Worm (Caenorhabditis elegans): ENCODE data around the gene tat-3.

tat-3 gene

DNA sequence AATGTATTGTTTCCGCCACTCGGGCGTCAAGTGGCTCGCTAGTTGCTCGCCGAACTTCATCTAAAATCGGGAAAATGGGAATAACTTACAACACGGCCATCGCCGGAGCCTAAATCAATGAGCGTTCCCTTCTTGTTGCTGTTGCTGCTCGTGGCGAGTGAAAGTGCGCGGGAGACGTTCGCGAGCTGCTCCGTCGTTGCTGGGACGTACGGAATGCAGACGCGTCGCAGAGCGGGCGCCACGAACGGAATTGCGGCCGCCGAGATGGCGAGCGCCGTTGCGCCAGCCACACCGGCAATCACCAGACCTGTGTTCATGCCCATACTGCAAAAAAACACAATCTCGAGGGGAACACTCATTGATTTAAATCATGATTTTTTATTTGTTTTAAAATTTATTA lies 24.0 kb downstream of the tat-3 start:
- TF ChIP-seq blmp-1 (tag; optimal IDR thresholded peaks at IDR 0.05), result no peak
- no peak for TF ChIP-seq nhr-12 (tag; optimal IDR thresholded peaks at IDR 0.05)

ce11 chrIII:10704499-10704898 lies 26.0 kb downstream of the tat-3 start:
- TF ChIP-seq unc-120 (tag; optimal IDR thresholded peaks at IDR 0.05; ENCODE audit: poor library complexity, severe bottlenecking) (no peak), zip-8 (tag; optimal IDR thresholded peaks at IDR 0.05) (no peak), unc-62 (GFP tag; optimal IDR thresholded peaks at IDR 0.05) (no peak), ceh-83 (GFP tag; optimal IDR thresholded peaks at IDR 0.05) (no peak), lin-13 (tag; optimal IDR thresholded peaks at IDR 0.05) (no peak), cnd-1 (tag; optimal IDR thresholded peaks at IDR 0.05) (no peak), mab-5 (tag; optimal IDR thresholded peaks at IDR 0.05) (no peak), ham-2 (GFP tag; optimal IDR thresholded peaks at IDR 0.05) (no peak), ceh-39 (tag; optimal IDR thresholded peaks at IDR 0.05) (no peak), ceh-43 (GFP tag; optimal IDR thresholded peaks at IDR 0.05) (no peak), nhr-12 (tag; optimal IDR thresholded peaks at IDR 0.05) (no peak), elt-3 (tag; optimal IDR thresholded peaks at IDR 0.05) (no peak), sem-2 (GFP tag; optimal IDR thresholded peaks at IDR 0.05) (no peak)

- TF ChIP-seq blmp-1 (tag; optimal IDR thresholded peaks at IDR 0.05), result no peak
- no peak for TF ChIP-seq M03D4.4 (tag; optimal IDR thresholded peaks at IDR 0.05)
- TF ChIP-seq tbx-8 (GFP tag; optimal IDR thresholded peaks at IDR 0.05), result no peak
Measured at ce11 chrIII:10703833-10704232, 26.7 kb downstream of the tat-3 start.

DNA sequence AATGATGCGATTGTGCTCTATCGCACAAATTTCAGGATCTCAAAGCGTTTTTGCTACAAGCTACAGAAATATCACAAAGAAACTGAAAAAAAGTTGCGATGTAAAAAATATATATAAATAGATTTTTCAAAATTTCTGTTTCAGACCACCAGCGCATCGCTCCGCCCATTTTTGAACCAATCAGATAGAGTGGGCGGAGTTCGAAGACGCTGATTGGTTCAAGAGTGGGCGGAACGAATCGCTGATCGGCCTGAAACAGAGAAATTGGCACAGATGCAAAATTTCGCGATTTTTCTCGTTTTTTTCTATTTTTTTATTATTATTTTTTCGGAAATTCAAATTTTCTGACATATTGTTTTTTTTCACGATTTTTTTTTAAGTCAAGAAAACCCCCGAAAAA lies 27.7 kb downstream of the tat-3 start:
- TF ChIP-seq ztf-11 (tag; optimal IDR thresholded peaks at IDR 0.05), result no peak
- no peak for TF ChIP-seq blmp-1 (tag; optimal IDR thresholded peaks at IDR 0.05)
- no peak for TF ChIP-seq zip-8 (tag; optimal IDR thresholded peaks at IDR 0.05)
- no peak for TF ChIP-seq sem-2 (GFP tag; optimal IDR thresholded peaks at IDR 0.05)
- TF ChIP-seq mab-5 (tag; optimal IDR thresholded peaks at IDR 0.05), result no peak
- no peak for TF ChIP-seq mls-2 (tag; optimal IDR thresholded peaks at IDR 0.05)
- TF ChIP-seq nhr-237 (tag; optimal IDR thresholded peaks at IDR 0.05), result no peak
- TF ChIP-seq unc-39 (tag; optimal IDR thresholded peaks at IDR 0.05), result no peak
- TF ChIP-seq mep-1 (tag; optimal IDR thresholded peaks at IDR 0.05), result no peak
- no peak for TF ChIP-seq sptf-1 (tag; optimal IDR thresholded peaks at IDR 0.05)
- TF ChIP-seq elt-3 (tag; optimal IDR thresholded peaks at IDR 0.05), result no peak
- no peak for TF ChIP-seq M03D4.4 (tag; optimal IDR thresholded peaks at IDR 0.05)
- no peak for TF ChIP-seq unc-120 (tag; optimal IDR thresholded peaks at IDR 0.05; ENCODE audit: poor library complexity, severe bottlenecking)
- no peak for TF ChIP-seq pha-4 (tag; optimal IDR thresholded peaks at IDR 0.05)
- no peak for TF ChIP-seq flh-1 (GFP tag; optimal IDR thresholded peaks at IDR 0.05)
- TF ChIP-seq ces-1 (GFP tag; optimal IDR thresholded peaks at IDR 0.05), result no peak
- no peak for TF ChIP-seq ceh-39 (tag; optimal IDR thresholded peaks at IDR 0.05)
- TF ChIP-seq lin-13 (tag; optimal IDR thresholded peaks at IDR 0.05), result no peak

DNA sequence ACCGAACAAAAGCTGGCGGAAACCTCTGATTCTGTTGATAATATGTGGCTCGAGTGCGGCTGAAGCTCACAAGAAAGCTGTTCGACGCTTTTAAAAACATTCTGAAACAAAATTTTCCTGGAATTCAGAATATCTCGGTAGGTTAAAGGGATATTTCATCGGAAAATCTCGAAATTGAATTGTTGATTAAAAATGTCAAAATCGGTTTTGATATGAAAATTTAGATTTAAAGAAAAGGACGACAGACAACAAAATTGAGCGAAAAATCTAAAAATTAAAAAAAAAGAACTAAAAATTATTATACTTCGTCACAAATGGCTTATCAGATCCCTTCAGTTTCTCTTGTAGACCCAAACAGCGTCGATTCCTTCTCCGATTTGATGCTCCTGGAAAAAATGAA lies 30.0 kb downstream of the tat-3 start, which contains the start of gene Y39A1A.20:
Gene Y39A1A.20 (minus strand): TSS at position 101 of the 400 bp plus-strand sequence.
- TF ChIP-seq mep-1 (tag; optimal IDR thresholded peaks at IDR 0.05), result no peak
- TF ChIP-seq nhr-2 (tag; optimal IDR thresholded peaks at IDR 0.05), result no peak
- no peak for TF ChIP-seq elt-3 (tag; optimal IDR thresholded peaks at IDR 0.05)
- no peak for TF ChIP-seq sem-2 (GFP tag; optimal IDR thresholded peaks at IDR 0.05)
- no peak for TF ChIP-seq ceh-83 (GFP tag; optimal IDR thresholded peaks at IDR 0.05)

DNA sequence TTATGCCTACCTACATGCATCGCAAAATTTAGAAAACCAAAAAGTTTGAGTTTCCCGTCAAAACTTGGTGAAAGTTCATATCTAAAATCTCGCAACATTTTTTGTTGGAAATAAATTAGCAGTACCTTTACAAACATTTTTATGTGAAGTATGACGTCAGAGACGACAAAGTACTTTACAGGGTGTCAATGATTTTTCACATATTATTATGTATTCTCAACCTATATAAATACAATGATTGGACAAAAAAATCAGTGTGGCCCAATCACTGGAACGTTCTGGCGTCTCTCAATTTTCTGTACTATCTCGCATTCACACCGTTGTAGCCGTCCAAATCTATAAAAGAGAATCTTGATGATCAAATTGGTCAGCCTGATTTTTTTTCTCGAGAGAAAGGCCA lies 36.2 kb downstream of the tat-3 start, which contains the start of the genes Y39A1A.18 and fmo-3:
Gene Y39A1A.18 (minus strand): TSS at position 192 of the 400 bp plus-strand sequence.
Gene fmo-3 (plus strand): TSS at position 388 of the 400 bp plus-strand sequence.
- TF ChIP-seq lsy-2 (tag; optimal IDR thresholded peaks at IDR 0.05) (no peak), tbx-8 (GFP tag; optimal IDR thresholded peaks at IDR 0.05) (no peak), ham-2 (GFP tag; optimal IDR thresholded peaks at IDR 0.05) (no peak), nhr-237 (tag; optimal IDR thresholded peaks at IDR 0.05) (no peak), unc-120 (tag; optimal IDR thresholded peaks at IDR 0.05; ENCODE audit: poor library complexity, severe bottlenecking) (no peak), sem-2 (GFP tag; optimal IDR thresholded peaks at IDR 0.05) (no peak), nhr-76 (tag; optimal IDR thresholded peaks at IDR 0.05) (no peak), ces-1 (GFP tag; optimal IDR thresholded peaks at IDR 0.05) (no peak), hlh-1 (tag; optimal IDR thresholded peaks at IDR 0.05) (no peak)
